Fruit fly (Drosophila melanogaster): Measurements from ENCODE around the gene CG33107.

- TF ChIP-seq CG8478 (optimal IDR thresholded peaks at IDR 0.05), result no peak
- no peak for TF ChIP-seq CTCF (optimal IDR thresholded peaks at IDR 0.05)
Measured at dm6 chr3R:22629174-22629573, 44.7 kb upstream of the CG33107 start.
